Fruit fly (Drosophila melanogaster): ENCODE results near the gene CG2162.

The CG2162 gene

dm6 chr3L:3060054-3060979 lies 25.3 kb downstream of the CG2162 start (continued):
- TF ChIP-seq CG2129 (GFP tag; IDR thresholded peaks at IDR 0.05; ENCODE audit: partially characterized antibody) (no peak), CG2116 (GFP tag; optimal IDR thresholded peaks at IDR 0.05) (peak; percentile 80), CG10431 (GFP tag; optimal IDR thresholded peaks at IDR 0.05) (peak; percentile 82), rib (GFP tag; IDR thresholded peaks at IDR 0.05) (peak; percentile 99), Adf1 (GFP tag; IDR thresholded peaks at IDR 0.05) (peak; percentile 89), vvl (GFP tag; IDR thresholded peaks at IDR 0.05) (peak; percentile 99), CG10654 (GFP tag; optimal IDR thresholded peaks at IDR 0.05) (peak; percentile 98), hb (GFP tag; IDR thresholded peaks at IDR 0.05; ENCODE audit: partially characterized antibody) (no peak), Vsx1 (GFP tag; optimal IDR thresholded peaks at IDR 0.05) (peak; percentile 92), sc (optimal IDR thresholded peaks at IDR 0.05) (no peak), sc (GFP tag; optimal IDR thresholded peaks at IDR 0.05) (peak; percentile 97), MBD-R2 (GFP tag; IDR thresholded peaks at IDR 0.05) (peak; percentile 99), fu2 (GFP tag; optimal IDR thresholded peaks at IDR 0.05) (peak; percentile 99), CG1832 (GFP tag; optimal IDR thresholded peaks at IDR 0.05) (peak; percentile 58), CG3065 (GFP tag; optimal IDR thresholded peaks at IDR 0.05) (peak; percentile 96), salm (tag; optimal IDR thresholded peaks at IDR 0.05) (peak; percentile 95), p53 (GFP tag; optimal IDR thresholded peaks at IDR 0.05) (peak; percentile 97), Hey (tag; optimal IDR thresholded peaks at IDR 0.05) (peak; percentile 93), CG5180 (GFP tag; optimal IDR thresholded peaks at IDR 0.05) (peak; percentile 90), CG9817 (tag; optimal IDR thresholded peaks at IDR 0.05) (peak; percentile 98), CG8089 (GFP tag; optimal IDR thresholded peaks at IDR 0.05) (peak; percentile 98), CG4820 (GFP tag; optimal IDR thresholded peaks at IDR 0.05) (peak; percentile 97), HmgZ (tag; optimal IDR thresholded peaks at IDR 0.05) (peak; percentile 99), ab (GFP tag; optimal IDR thresholded peaks at IDR 0.05) (peak; percentile 99), CG12236 (GFP tag; optimal IDR thresholded peaks at IDR 0.05) (peak; percentile 98), z (GFP tag; IDR thresholded peaks at IDR 0.05) (peak; percentile 85), CkIIα-i1 (GFP tag; IDR thresholded peaks at IDR 0.05) (peak; percentile 98), CG4404 (GFP tag; IDR thresholded peaks at IDR 0.05) (peak; percentile 99), odd (GFP tag; optimal IDR thresholded peaks at IDR 0.05) (peak; percentile 94), CG32532 (GFP tag; IDR thresholded peaks at IDR 0.05) (peak; percentile 100), Taf1 (GFP tag; IDR thresholded peaks at IDR 0.05) (peak; percentile 99), NC2β (GFP tag; optimal IDR thresholded peaks at IDR 0.05) (peak; percentile 97), ase (GFP tag; IDR thresholded peaks at IDR 0.05) (peak; percentile 99), Bgb (GFP tag; IDR thresholded peaks at IDR 0.05; ENCODE audit: partially characterized antibody) (no peak), B-H2 (GFP tag; optimal IDR thresholded peaks at IDR 0.05) (peak; percentile 91), CG43689 (GFP tag; IDR thresholded peaks at IDR 0.05) (peak; percentile 99), Dip2 (GFP tag; IDR thresholded peaks at IDR 0.05) (peak; percentile 76), D19B (GFP tag; optimal IDR thresholded peaks at IDR 0.05) (peak; percentile 93), gsb (GFP tag; IDR thresholded peaks at IDR 0.05) (peak; percentile 98), cas (GFP tag; IDR thresholded peaks at IDR 0.05) (peak; percentile 97), sna (GFP tag; IDR thresholded peaks at IDR 0.05; ENCODE audit: partially characterized antibody) (peak; percentile 23; the same call in 1 of the 2 replicates), unpg (GFP tag; optimal IDR thresholded peaks at IDR 0.05) (peak; percentile 98), CG10267 (tag; optimal IDR thresholded peaks at IDR 0.05) (peak; percentile 88), peb (GFP tag; IDR thresholded peaks at IDR 0.05) (peak; percentile 97), sisA (GFP tag; IDR thresholded peaks at IDR 0.05) (peak; percentile 100), CG3995 (GFP tag; optimal IDR thresholded peaks at IDR 0.05) (peak; percentile 86), Atf6 (GFP tag; IDR thresholded peaks at IDR 0.05) (peak; percentile 99), CG7928 (GFP tag; optimal IDR thresholded peaks at IDR 0.05) (peak; percentile 81), CG3847 (GFP tag; IDR thresholded peaks at IDR 0.05) (peak; percentile 99)
